Worm (Caenorhabditis elegans): ENCODE results near the gene Y105C5B.18.
A peak's percentile ranks its signal among the peaks of the same experiment; 100 is the strongest.

The Y105C5B.18 gene

ce11 chrIV:15940811-15941210 lies 23.6 kb upstream of the Y105C5B.18 start:
- TF ChIP-seq efl-1 (optimal IDR thresholded peaks at IDR 0.05): no peak
- TF ChIP-seq efl-1 (GFP tag; optimal IDR thresholded peaks at IDR 0.05 in 1 of 2): peak in 1 of 2 experiments; percentile 18
- TF ChIP-seq unc-98 (GFP tag; IDR thresholded peaks at IDR 0.05): no peak

- no peak for TF ChIP-seq fos-1 (tag; optimal IDR thresholded peaks at IDR 0.05)
- no peak for TF ChIP-seq sox-4 (tag; optimal IDR thresholded peaks at IDR 0.05)
- no peak for TF ChIP-seq C34B4.2 (tag; optimal IDR thresholded peaks at IDR 0.05)
Measured at ce11 chrIV:15941403-15941802, 23.0 kb upstream of the Y105C5B.18 start, which contains the start of gene Y105C5B.11. Gene Y105C5B.11, minus strand, starts transcription at chrIV:15941503.

ce11 chrIV:15946507-15946906 lies 17.9 kb upstream of the Y105C5B.18 start, which contains the start of gene skr-10:
Gene skr-10, plus strand, starts transcription at chrIV:15946807.
- no peak for TF ChIP-seq lin-39 (tag; optimal IDR thresholded peaks at IDR 0.05)
- TF ChIP-seq lir-3 (tag; optimal IDR thresholded peaks at IDR 0.05; ENCODE audit: poor library complexity): no peak
- TF ChIP-seq ceh-63 (GFP tag; optimal IDR thresholded peaks at IDR 0.05): no peak
- no peak for TF ChIP-seq nhr-11 (tag; optimal IDR thresholded peaks at IDR 0.05)
- no peak for TF ChIP-seq lin-35 (GFP tag; optimal IDR thresholded peaks at IDR 0.05)
- TF ChIP-seq nhr-28 (tag; optimal IDR thresholded peaks at IDR 0.05): no peak
- TF ChIP-seq ama-1 (optimal IDR thresholded peaks at IDR 0.05): no peak
- TF ChIP-seq efl-1 (optimal IDR thresholded peaks at IDR 0.05): no peak
- TF ChIP-seq efl-1 (GFP tag; optimal IDR thresholded peaks at IDR 0.05 in 1 of 2): no peak
- no peak for TF ChIP-seq unc-62 (GFP tag; optimal IDR thresholded peaks at IDR 0.05)
- no peak for TF ChIP-seq mdl-1 (tag; optimal IDR thresholded peaks at IDR 0.05)
- TF ChIP-seq ceh-90 (tag; optimal IDR thresholded peaks at IDR 0.05): no peak
- TF ChIP-seq sox-4 (tag; optimal IDR thresholded peaks at IDR 0.05): no peak
- no peak for TF ChIP-seq sptf-1 (tag; optimal IDR thresholded peaks at IDR 0.05)
- no peak for TF ChIP-seq nhr-84 (tag; optimal IDR thresholded peaks at IDR 0.05)
- TF ChIP-seq aly-2 (tag; optimal IDR thresholded peaks at IDR 0.05): no peak

- no peak for TF ChIP-seq efl-3 (GFP tag; optimal IDR thresholded peaks at IDR 0.05)
- no peak for TF ChIP-seq ztf-11 (tag; optimal IDR thresholded peaks at IDR 0.05)
Measured at ce11 chrIV:15949995-15950394, 14.4 kb upstream of the Y105C5B.18 start.

ce11 chrIV:15950838-15951581 lies 13.4 kb upstream of the Y105C5B.18 start, which contains the start of gene ifas-3:
Gene ifas-3, minus strand, starts transcription at chrIV:15950888.
- TF ChIP-seq efl-3 (GFP tag; optimal IDR thresholded peaks at IDR 0.05) (no peak), nhr-47 (tag; optimal IDR thresholded peaks at IDR 0.05) (no peak), mab-9 (GFP tag; IDR thresholded peaks at IDR 0.05) (no peak), sox-4 (tag; optimal IDR thresholded peaks at IDR 0.05) (no peak), nhr-71 (tag; optimal IDR thresholded peaks at IDR 0.05) (no peak), nhr-77 (tag; optimal IDR thresholded peaks at IDR 0.05) (no peak), skn-1 (tag; optimal IDR thresholded peaks at IDR 0.05) (no peak)

- TF ChIP-seq ces-1 (GFP tag; optimal IDR thresholded peaks at IDR 0.05) (no peak), elt-2 (tag; optimal IDR thresholded peaks at IDR 0.05) (peak; percentile 10)
Measured at ce11 chrIV:15951640-15952039, 12.8 kb upstream of the Y105C5B.18 start, which contains the start of gene Y105C5B.15. Gene Y105C5B.15, plus strand, starts transcription at chrIV:15951936.

- TF ChIP-seq unc-130 (tag; optimal IDR thresholded peaks at IDR 0.05) (no peak), unc-30 (tag; optimal IDR thresholded peaks at IDR 0.05) (no peak)
Measured at ce11 chrIV:15953689-15954088, 10.7 kb upstream of the Y105C5B.18 start.

Measured in whole organism, L1 larva.